Fruit fly (Drosophila melanogaster) whole organism, prepupa: Measurements from ENCODE around the gene Irbp.

ENCODE experiments used
- Blimp-1 ChIP-seq: fragments of 200-800 bp; sonication (Bioruptor generic); optimal IDR thresholded peaks from 3 replicates; lab custom pipeline; 2017; ENCODE audit warnings: missing biosample characterization, missing genetic modification characterization, mild to moderate bottlenecking, moderate library complexity, missing genetic modification reagents
- CG10631 ChIP-seq: fragments of 200-800 bp; sonication (Bioruptor generic); optimal IDR thresholded peaks from 2 replicates; lab custom pipeline; 2016; ENCODE audit warnings: missing biosample characterization, missing genetic modification characterization
- CG31627 ChIP-seq: fragments of 200-800 bp; sonication (Bioruptor generic); optimal IDR thresholded peaks from 3 replicates; lab custom pipeline; 2016; ENCODE audit warnings: missing biosample characterization, missing genetic modification characterization

DNA sequence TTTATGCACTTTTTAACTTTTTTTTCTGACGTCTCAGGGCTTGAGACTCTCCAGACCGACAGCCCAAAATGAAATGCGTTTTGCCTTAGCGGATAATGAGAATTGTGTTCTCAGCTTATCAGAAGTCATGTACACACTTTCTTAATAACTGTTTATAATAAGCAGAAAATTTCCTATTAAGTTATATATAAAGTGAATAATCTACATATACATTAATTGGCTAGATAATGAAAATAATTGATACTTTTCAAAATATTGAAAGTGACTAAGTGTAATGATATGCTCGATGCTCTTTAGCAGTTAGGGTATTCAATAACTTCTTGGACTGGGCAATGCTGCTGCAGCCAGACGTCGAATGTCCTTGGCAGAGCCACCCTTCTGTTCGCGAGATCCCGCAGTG is 47.9 kb upstream of the Irbp start:
- no peak for TF ChIP-seq Blimp-1
- no peak for TF ChIP-seq CG10631 (GFP tag; lab: Kevin White, UChicago)
- no peak for TF ChIP-seq CG31627 (GFP tag; lab: Kevin White, UChicago)
